Worm (Caenorhabditis elegans) whole organism, L1 larva: ENCODE data around the gene cal-7.

Source experiments
- C04F5.9 ChIP-seq: sonication (generic microtip); optimal IDR thresholded peaks from 2 replicates; lab custom pipeline; 2016; ENCODE audit warnings: missing genetic modification characterization, missing compliant biosample characterization
- F16B12.6 ChIP-seq: fragments of 150-350 bp; optimal IDR thresholded peaks from 2 replicates; lab custom pipeline; 2014; ENCODE audit warnings: missing biosample characterization, missing genetic modification characterization
- alr-1 ChIP-seq: fragments of 200-800 bp; sonication (Bioruptor generic); optimal IDR thresholded peaks from 2 replicates; lab custom pipeline; 2018; ENCODE audit warnings: borderline replicate concordance, mild to moderate bottlenecking, missing genetic modification characterization, missing compliant biosample characterization
- blmp-1 ChIP-seq: fragments of 150-350 bp; optimal IDR thresholded peaks from 2 replicates; lab custom pipeline; 2014; ENCODE audit warnings: missing biosample characterization, missing genetic modification characterization
- ceh-8 ChIP-seq: fragments of 200-800 bp; sonication (Bioruptor generic); optimal IDR thresholded peaks from 2 replicates; lab custom pipeline; 2018; ENCODE audit warnings: mild to moderate bottlenecking, missing genetic modification characterization, moderate library complexity, missing compliant biosample characterization
- ceh-82 ChIP-seq, 3 experiments: fragments of 150-350 bp in 1 of 3; sonication (generic microtip) in 2 of 3; optimal IDR thresholded peaks; 2 replicates each; lab custom pipeline; 2014 to 2017; ENCODE audit warnings: missing biosample characterization in 3 of 3, missing genetic modification characterization in 3 of 3
- ceh-90 ChIP-seq: sonication (generic microtip); optimal IDR thresholded peaks from 2 replicates; lab custom pipeline; 2016; ENCODE audit warnings: missing genetic modification characterization, missing compliant biosample characterization
- dpl-1 ChIP-seq, 3 experiments: fragments of 150-350 bp in 2 of 3; sonication (generic microtip) in 1 of 3; optimal IDR thresholded peaks; 2 replicates each; lab custom pipeline; 2014 to 2017; ENCODE audit warnings: missing biosample characterization in 3 of 3, missing genetic modification characterization in 3 of 3, missing genetic modification reagents in 3 of 3
- dsc-1 ChIP-seq: sonication (generic microtip); optimal IDR thresholded peaks from 2 replicates; lab custom pipeline; 2016; ENCODE audit warnings: mild to moderate bottlenecking, missing genetic modification characterization, missing compliant biosample characterization
- efl-1 ChIP-seq, 4 experiments: fragments of 150-350 bp; optimal IDR thresholded peaks in 3 of 4; peaks in 1 of 4; 1 replicate in 1 of 4; 2 replicates in 3 of 4; lab custom pipeline; 2014; ENCODE audit warnings: missing biosample characterization in 2 of 4, missing genetic modification characterization in 2 of 4, missing genetic modification reagents in 2 of 4
- egl-13 ChIP-seq: sonication (generic microtip); optimal IDR thresholded peaks from 2 replicates; lab custom pipeline; 2016; ENCODE audit warnings: missing genotype, missing genetic modification reagents, missing genetic modification characterization, missing compliant biosample characterization
- egl-27 ChIP-seq, 2 experiments: fragments of 150-350 bp in 1 of 2; sonication (generic microtip); optimal IDR thresholded peaks; 3 replicates each; lab custom pipeline; 2017 to 2018; ENCODE audit warnings: missing biosample characterization in 2 of 2, missing genetic modification characterization in 2 of 2, missing genetic modification reagents in 2 of 2
- elt-2 ChIP-seq: sonication (generic microtip); optimal IDR thresholded peaks from 2 replicates; lab custom pipeline; 2016; ENCODE audit warnings: missing genetic modification characterization, mild to moderate bottlenecking, inconsistent platforms, missing compliant biosample characterization, missing genetic modification reagents
- elt-3 ChIP-seq, 6 experiments: fragments of 150-350 bp in 1 of 6; sonication (generic microtip); optimal IDR thresholded peaks; 2 replicates each; lab custom pipeline; 2017 to 2018; ENCODE audit warnings: missing biosample characterization in 6 of 6, missing genetic modification characterization in 6 of 6, inconsistent platforms in 1 of 6
- fkh-10 ChIP-seq: sonication (generic microtip); optimal IDR thresholded peaks from 2 replicates; lab custom pipeline; 2017; ENCODE audit warnings: missing biosample characterization, missing genetic modification reagents, missing genetic modification characterization
- fkh-4 ChIP-seq: sonication (generic microtip); optimal IDR thresholded peaks from 2 replicates; lab custom pipeline; 2016; ENCODE audit warnings: missing compliant biosample characterization, missing genetic modification characterization, borderline replicate concordance
- fos-1 ChIP-seq: fragments of 150-350 bp; optimal IDR thresholded peaks from 2 replicates; lab custom pipeline; 2014; ENCODE audit warnings: missing biosample characterization, missing genetic modification characterization
- hlh-17 ChIP-seq: fragments of 200-800 bp; sonication (Bioruptor generic); optimal IDR thresholded peaks from 2 replicates; lab custom pipeline; 2018; ENCODE audit warnings: missing genetic modification characterization, mild to moderate bottlenecking, missing compliant biosample characterization, moderate library complexity, borderline replicate concordance
- hpl-2 ChIP-seq: fragments of 150-350 bp; optimal IDR thresholded peaks from 2 replicates; lab custom pipeline; 2014; ENCODE audit warnings: missing biosample characterization, missing genetic modification reagents, missing genetic modification characterization
- jun-1 ChIP-seq: fragments of 150-350 bp; optimal IDR thresholded peaks from 2 replicates; lab custom pipeline; 2014; ENCODE audit warnings: missing biosample characterization, missing genetic modification reagents, missing genetic modification characterization
- lin-14 ChIP-seq: fragments of 200-800 bp; sonication (Bioruptor generic); optimal IDR thresholded peaks from 2 replicates; lab custom pipeline; 2018; ENCODE audit warnings: mild to moderate bottlenecking, missing genetic modification characterization, moderate library complexity, missing compliant biosample characterization
- lin-35 ChIP-seq, 2 experiments: fragments of 150-350 bp; optimal IDR thresholded peaks; 2 replicates each; lab custom pipeline; 2014; ENCODE audit warnings: missing biosample characterization in 2 of 2, missing genetic modification characterization in 2 of 2, missing genetic modification reagents in 2 of 2
- mep-1 ChIP-seq: fragments of 150-350 bp; optimal IDR thresholded peaks from 2 replicates; lab custom pipeline; 2014; ENCODE audit warnings: missing biosample characterization, missing genetic modification characterization
- nhr-237 ChIP-seq: fragments of 150-350 bp; optimal IDR thresholded peaks from 2 replicates; lab custom pipeline; 2014; ENCODE audit warnings: missing biosample characterization, missing genetic modification characterization
- nhr-28 ChIP-seq: fragments of 150-350 bp; optimal IDR thresholded peaks from 2 replicates; lab custom pipeline; 2014; ENCODE audit warnings: missing biosample characterization, missing genetic modification characterization
- nhr-71 ChIP-seq: sonication (generic microtip); optimal IDR thresholded peaks from 2 replicates; lab custom pipeline; 2016; ENCODE audit warnings: mild to moderate bottlenecking, missing genetic modification characterization, moderate library complexity, missing compliant biosample characterization
- nhr-85 ChIP-seq: sonication (generic microtip); peaks from one replicate; lab custom pipeline; 2016; ENCODE audit warnings: missing genetic modification characterization, inconsistent platforms, missing compliant biosample characterization
- pag-3 ChIP-seq: sonication (generic microtip); optimal IDR thresholded peaks from 2 replicates; lab custom pipeline; 2017; ENCODE audit warnings: missing genetic modification characterization, mild to moderate bottlenecking, missing compliant biosample characterization, antibody characterized with exemption, borderline replicate concordance; ENCODE audit not compliant: insufficient read depth
- pax-3 ChIP-seq: fragments of 200-800 bp; sonication (Bioruptor generic); optimal IDR thresholded peaks from 2 replicates; lab custom pipeline; 2018; ENCODE audit warnings: mild to moderate bottlenecking, missing genetic modification characterization, moderate library complexity, missing compliant biosample characterization
- pqm-1 ChIP-seq: sonication (generic microtip); optimal IDR thresholded peaks from 3 replicates; lab custom pipeline; 2017; ENCODE audit warnings: missing biosample characterization, missing genetic modification characterization
- snpc-4 ChIP-seq: fragments of 150-350 bp; optimal IDR thresholded peaks from 2 replicates; lab custom pipeline; 2014; ENCODE audit warnings: missing biosample characterization, missing genetic modification characterization
- sox-4 ChIP-seq: sonication (generic microtip); optimal IDR thresholded peaks from 2 replicates; lab custom pipeline; 2016; ENCODE audit warnings: missing genetic modification characterization, missing compliant biosample characterization
- tbx-2 ChIP-seq: sonication (generic microtip); optimal IDR thresholded peaks from 2 replicates; lab custom pipeline; 2016; ENCODE audit warnings: missing genetic modification characterization, missing compliant biosample characterization
- unc-130 ChIP-seq: fragments of 150-350 bp; optimal IDR thresholded peaks from 2 replicates; lab custom pipeline; 2017; ENCODE audit warnings: missing biosample characterization, missing genetic modification characterization, inconsistent platforms
- unc-62 ChIP-seq: fragments of 150-350 bp; optimal IDR thresholded peaks from 2 replicates; lab custom pipeline; 2014; ENCODE audit warnings: missing biosample characterization, missing genetic modification reagents, missing genetic modification characterization
- vab-15 ChIP-seq: sonication (generic microtip); optimal IDR thresholded peaks from 2 replicates; lab custom pipeline; 2017; ENCODE audit warnings: missing genotype, mild to moderate bottlenecking, missing genetic modification characterization, missing compliant biosample characterization
- xbp-1 ChIP-seq: sonication (generic microtip); optimal IDR thresholded peaks from 2 replicates; lab custom pipeline; 2016; ENCODE audit warnings: missing genetic modification characterization, missing compliant biosample characterization
- zip-4 ChIP-seq: fragments of 200-800 bp; sonication (Bioruptor generic); optimal IDR thresholded peaks from 2 replicates; lab custom pipeline; 2018; ENCODE audit warnings: mild to moderate bottlenecking, missing genetic modification characterization, moderate library complexity, missing compliant biosample characterization

Gene cal-7

ce11 chrV:9753554-9753953 is 19.7 kb downstream of the cal-7 start:
- TF ChIP-seq efl-1 (optimal IDR thresholded peaks at IDR 0.05; lab: Kevin White, UChicago) (no peak), efl-1 (GFP tag; optimal IDR thresholded peaks at IDR 0.05 in 1 of 2; lab: Kevin White, UChicago) (peak in 1 of 2 experiments; percentile 84), xbp-1 (no peak)

ce11 chrV:9754459-9754858 is 20.6 kb downstream of the cal-7 start, which contains the start of gene F58E6.5:
Gene F58E6.5 (minus strand): TSS chrV:9754559.
- TF ChIP-seq ceh-82 (tag; optimal IDR thresholded peaks at IDR 0.05; lab: Kevin White, UChicago) (no peak), fos-1 (no peak), dpl-1 (GFP tag; optimal IDR thresholded peaks at IDR 0.05; lab: Kevin White, UChicago) (no peak), hlh-17 (GFP tag; lab: Kevin White, UChicago) (no peak)

DNA sequence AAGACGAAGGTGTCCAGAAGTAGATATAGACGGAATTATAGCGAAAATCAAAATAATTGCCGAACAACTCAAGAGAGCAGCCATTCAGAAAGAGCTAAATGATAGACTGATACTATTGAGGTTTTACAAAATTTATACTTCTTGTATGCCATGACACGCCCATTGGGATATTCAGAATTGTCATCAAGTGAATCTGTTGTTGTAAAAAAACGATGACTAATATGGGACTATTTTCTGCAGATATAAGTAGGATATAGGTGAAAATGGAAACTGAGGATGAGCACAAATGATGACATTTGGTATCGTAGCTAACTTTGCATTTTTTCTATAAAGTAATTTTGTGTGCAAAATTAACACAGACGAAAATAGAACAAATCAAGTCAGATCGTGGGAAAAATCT is 21.8 kb downstream of the cal-7 start, which contains the start of gene F58E6.8:
Gene F58E6.8 (minus strand): TSS at position 101 of the 400 bp plus-strand sequence.
- no peak for TF ChIP-seq ceh-90 (tag; lab: Kevin White, UChicago)
- TF ChIP-seq nhr-85 (tag; lab: Kevin White, UChicago), result no peak
- TF ChIP-seq snpc-4, result no peak
- TF ChIP-seq blmp-1 (tag; lab: Kevin White, UChicago), result no peak
- no peak for TF ChIP-seq nhr-71 (tag; lab: Kevin White, UChicago)
- TF ChIP-seq lin-35 (GFP tag; optimal IDR thresholded peaks at IDR 0.05; lab: Kevin White, UChicago), result no peak
- TF ChIP-seq pag-3 (tag; lab: Kevin White, UChicago), result no peak
- TF ChIP-seq C04F5.9 (tag; lab: Kevin White, UChicago), result no peak
- TF ChIP-seq fkh-10 (GFP tag; lab: Kevin White, UChicago), result no peak
- TF ChIP-seq F16B12.6 (tag; lab: Kevin White, UChicago), result no peak
- no peak for TF ChIP-seq fkh-4 (tag; lab: Kevin White, UChicago)
- TF ChIP-seq dsc-1, result no peak
- TF ChIP-seq elt-3 (tag; optimal IDR thresholded peaks at IDR 0.05; lab: Kevin White, UChicago), result no peak
- TF ChIP-seq unc-62, result no peak
- no peak for TF ChIP-seq mep-1
- TF ChIP-seq ceh-8 (GFP tag; lab: Kevin White, UChicago), result no peak
- no peak for TF ChIP-seq zip-4 (GFP tag; lab: Kevin White, UChicago)
- TF ChIP-seq egl-27 (tag; optimal IDR thresholded peaks at IDR 0.05; lab: Kevin White, UChicago), result no peak
- TF ChIP-seq, all 84 proteins: peak for 0

ce11 chrV:9756242-9756641 is 22.3 kb downstream of the cal-7 start, which contains the start of gene hrg-3:
Gene hrg-3 (plus strand): TSS chrV:9756468.
- TF ChIP-seq tbx-2, result no peak
- TF ChIP-seq pqm-1 (tag; lab: Kevin White, UChicago), result peak; percentile 2
- no peak for TF ChIP-seq sox-4 (tag; lab: Kevin White, UChicago)
- TF ChIP-seq pax-3 (tag; lab: Kevin White, UChicago), result no peak
- no peak for TF ChIP-seq egl-13
- peak; percentile 87 for TF ChIP-seq elt-2 (tag; lab: Kevin White, UChicago)
- no peak for TF ChIP-seq alr-1 (tag; lab: Kevin White, UChicago)

DNA sequence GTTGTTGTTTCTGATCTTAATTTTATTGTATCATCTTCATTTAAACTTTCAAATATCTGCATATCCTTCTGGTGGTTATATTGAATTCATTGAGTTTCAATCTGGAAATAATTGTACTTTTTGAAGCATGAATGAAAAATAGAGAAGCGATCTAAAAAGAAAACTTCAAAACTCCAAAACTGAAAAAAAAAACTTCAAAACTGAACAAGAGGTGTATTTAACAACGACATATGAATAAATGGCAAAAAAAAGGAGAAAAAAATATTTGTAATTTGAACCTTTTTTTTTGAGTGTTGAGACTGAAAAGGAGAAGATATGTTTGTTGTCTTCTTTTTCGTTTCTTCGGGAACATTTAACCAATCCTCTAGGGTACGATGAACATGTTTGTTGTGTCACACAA is 24.0 kb downstream of the cal-7 start, which contains the start of gene F58E6.11:
Gene F58E6.11 (minus strand): TSS at position 101 of the 400 bp plus-strand sequence.
- TF ChIP-seq blmp-1 (tag; lab: Kevin White, UChicago), result no peak
- TF ChIP-seq, all 84 proteins: peak for 0

DNA sequence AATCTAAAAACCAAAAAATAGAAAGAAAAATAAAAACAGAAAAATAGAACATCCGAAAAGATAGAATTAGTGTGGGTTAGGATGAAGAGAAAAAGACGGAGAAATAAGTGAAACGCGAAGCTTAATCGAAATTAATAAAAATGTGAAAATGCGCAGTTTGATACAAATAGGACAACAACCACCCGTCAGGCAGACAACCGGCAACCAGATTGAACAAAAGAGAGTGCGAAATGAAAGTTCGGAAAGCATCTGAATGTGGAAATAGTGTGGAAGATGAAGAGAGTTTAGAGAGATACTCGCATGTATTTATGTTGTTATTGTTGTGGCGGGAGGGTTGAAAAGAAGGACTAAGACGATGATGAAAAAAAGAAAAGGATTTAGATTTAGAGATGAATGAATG is 24.5 kb downstream of the cal-7 start:
- TF ChIP-seq dpl-1 (GFP tag; optimal IDR thresholded peaks at IDR 0.05; lab: Kevin White, UChicago) (no peak), nhr-28 (tag; lab: Kevin White, UChicago) (no peak), alr-1 (tag; lab: Kevin White, UChicago) (no peak), hpl-2 (GFP tag; lab: Kevin White, UChicago) (no peak), unc-130 (tag; lab: Kevin White, UChicago) (no peak), jun-1 (no peak), vab-15 (tag; lab: Kevin White, UChicago) (no peak), nhr-237 (tag; lab: Kevin White, UChicago) (no peak), blmp-1 (tag; lab: Kevin White, UChicago) (peak; percentile 96), lin-14 (GFP tag; lab: Kevin White, UChicago) (peak; percentile 62)
